Worm (Caenorhabditis elegans) whole organism, L3 larva: Measurements from ENCODE around the gene C06A12.3.

Experiments used
- ZK546.5 ChIP-seq: sonication (generic microtip); optimal IDR thresholded peaks from 2 replicates; lab custom pipeline; 2017; ENCODE audit warnings: missing biosample characterization, missing genetic modification characterization
- aly-2 ChIP-seq: fragments of 150-350 bp; optimal IDR thresholded peaks from 2 replicates; lab custom pipeline; 2014; ENCODE audit warnings: missing biosample characterization, missing genetic modification characterization
- ama-1 ChIP-seq: fragments of 150-350 bp; optimal IDR thresholded peaks from 2 replicates; lab custom pipeline; 2018
- ceh-16 ChIP-seq: sonication (generic microtip); optimal IDR thresholded peaks from 2 replicates; lab custom pipeline; 2017; ENCODE audit warnings: missing biosample characterization, missing genetic modification characterization
- ceh-28 ChIP-seq: fragments of 150-350 bp; optimal IDR thresholded peaks from 2 replicates; lab custom pipeline; 2014; ENCODE audit warnings: missing biosample characterization, missing genetic modification reagents, missing genetic modification characterization
- ceh-82 ChIP-seq: fragments of 150-350 bp; optimal IDR thresholded peaks from 2 replicates; lab custom pipeline; 2014; ENCODE audit warnings: missing biosample characterization, missing genetic modification characterization
- ceh-9 ChIP-seq: sonication (generic microtip); optimal IDR thresholded peaks from 2 replicates; lab custom pipeline; 2018; ENCODE audit warnings: missing biosample characterization, missing genetic modification characterization
- daf-12 ChIP-seq: fragments of 150-350 bp; optimal IDR thresholded peaks from 2 replicates; lab custom pipeline; 2014; ENCODE audit warnings: missing biosample characterization, missing genetic modification reagents, missing genetic modification characterization
- egl-27 ChIP-seq: sonication (generic microtip); optimal IDR thresholded peaks from 4 replicates; lab custom pipeline; 2017; ENCODE audit warnings: missing biosample characterization, missing genetic modification reagents, missing genetic modification characterization
- egl-5 ChIP-seq: fragments of 150-350 bp; optimal IDR thresholded peaks from 2 replicates; lab custom pipeline; 2017; ENCODE audit warnings: missing biosample characterization, missing genetic modification reagents, missing genetic modification characterization, inconsistent platforms
- elt-1 ChIP-seq: fragments of 150-350 bp; optimal IDR thresholded peaks from 2 replicates; lab custom pipeline; 2014; ENCODE audit warnings: missing biosample characterization, missing genetic modification characterization
- elt-2 ChIP-seq: sonication (generic microtip); optimal IDR thresholded peaks from 2 replicates; lab custom pipeline; 2016; ENCODE audit warnings: missing genetic modification reagents, mild to moderate bottlenecking, missing genetic modification characterization, missing compliant biosample characterization
- elt-3 ChIP-seq, 3 experiments: fragments of 150-350 bp in 1 of 3; sonication (generic microtip) in 2 of 3; optimal IDR thresholded peaks; 2 replicates in 2 of 3; 4 replicates in 1 of 3; lab custom pipeline; 2014 to 2017; ENCODE audit warnings: missing biosample characterization in 3 of 3, missing genetic modification characterization in 3 of 3
- fkh-10 ChIP-seq: sonication (generic microtip); optimal IDR thresholded peaks from 2 replicates; lab custom pipeline; 2017; ENCODE audit warnings: missing biosample characterization, missing genetic modification reagents, missing genetic modification characterization
- fkh-2 ChIP-seq: fragments of 150-350 bp; optimal IDR thresholded peaks from 2 replicates; lab custom pipeline; 2014; ENCODE audit warnings: missing biosample characterization, missing genetic modification reagents, missing genetic modification characterization
- fos-1 ChIP-seq: fragments of 150-350 bp; optimal IDR thresholded peaks from 2 replicates; lab custom pipeline; 2014; ENCODE audit warnings: missing biosample characterization, missing genetic modification characterization
- hmg-11 ChIP-seq: sonication (generic microtip); optimal IDR thresholded peaks from 2 replicates; lab custom pipeline; 2016; ENCODE audit warnings: missing genetic modification characterization, missing compliant biosample characterization
- lsy-12 ChIP-seq: sonication (generic microtip); optimal IDR thresholded peaks from 2 replicates; lab custom pipeline; 2016; ENCODE audit warnings: mild to moderate bottlenecking, missing genetic modification characterization, missing compliant biosample characterization
- mml-1 ChIP-seq: fragments of 150-350 bp; sonication (generic microtip); optimal IDR thresholded peaks from 3 replicates; lab custom pipeline; 2014; ENCODE audit warnings: missing biosample characterization, missing genetic modification characterization
- nfya-1 ChIP-seq: sonication (generic microtip); optimal IDR thresholded peaks from 2 replicates; lab custom pipeline; 2017; ENCODE audit warnings: missing genetic modification characterization, mild to moderate bottlenecking, missing compliant biosample characterization, antibody characterized with exemption, moderate library complexity; ENCODE audit not compliant: insufficient read depth
- nhr-23 ChIP-seq: fragments of 150-350 bp; optimal IDR thresholded peaks from 2 replicates; lab custom pipeline; 2014; ENCODE audit warnings: missing biosample characterization, missing genetic modification reagents, missing genetic modification characterization
- nhr-237 ChIP-seq: fragments of 150-350 bp; optimal IDR thresholded peaks from 2 replicates; lab custom pipeline; 2014; ENCODE audit warnings: missing biosample characterization, missing genetic modification characterization
- nhr-25 ChIP-seq: sonication (generic microtip); optimal IDR thresholded peaks from 2 replicates; lab custom pipeline; 2017; ENCODE audit warnings: missing biosample characterization, missing genetic modification characterization
- nhr-28 ChIP-seq: fragments of 150-350 bp; optimal IDR thresholded peaks from 2 replicates; lab custom pipeline; 2014; ENCODE audit warnings: missing biosample characterization, missing genetic modification characterization
- nhr-43 ChIP-seq: sonication (generic microtip); optimal IDR thresholded peaks from 2 replicates; lab custom pipeline; 2016; ENCODE audit warnings: mild to moderate bottlenecking, missing genetic modification characterization, missing compliant biosample characterization; ENCODE audit not compliant: poor library complexity, severe bottlenecking
- nhr-67 ChIP-seq: fragments of 150-350 bp; optimal IDR thresholded peaks from 2 replicates; lab custom pipeline; 2014; ENCODE audit warnings: missing biosample characterization, missing genetic modification characterization
- nhr-76 ChIP-seq: fragments of 150-350 bp; sonication (generic microtip); optimal IDR thresholded peaks from 5 replicates; lab custom pipeline; 2014; ENCODE audit warnings: missing biosample characterization, missing genetic modification characterization
- pha-4 ChIP-seq: fragments of 150-350 bp; optimal IDR thresholded peaks from 2 replicates; lab custom pipeline; 2014; ENCODE audit warnings: missing biosample characterization, missing genetic modification reagents, missing genetic modification characterization
- pqm-1 ChIP-seq: fragments of 150-350 bp; optimal IDR thresholded peaks from 2 replicates; lab custom pipeline; 2017; ENCODE audit warnings: missing biosample characterization, missing genetic modification characterization, inconsistent platforms
- sea-2 ChIP-seq: fragments of 150-350 bp; sonication (generic microtip); optimal IDR thresholded peaks from 4 replicates; lab custom pipeline; 2014; ENCODE audit warnings: missing biosample characterization, missing genetic modification reagents, missing genetic modification characterization
- skn-1 ChIP-seq: fragments of 150-350 bp; optimal IDR thresholded peaks from 2 replicates; lab custom pipeline; 2014; ENCODE audit warnings: missing biosample characterization, missing genetic modification characterization
- snpc-4 ChIP-seq: fragments of 150-350 bp; optimal IDR thresholded peaks from 2 replicates; lab custom pipeline; 2014; ENCODE audit warnings: missing biosample characterization, missing genetic modification characterization
- unc-39 ChIP-seq: sonication (generic microtip); optimal IDR thresholded peaks from 4 replicates; lab custom pipeline; 2017; ENCODE audit warnings: missing biosample characterization, missing genetic modification characterization
- unc-62 ChIP-seq: fragments of 150-350 bp; sonication (generic microtip); optimal IDR thresholded peaks from 4 replicates; lab custom pipeline; 2014; ENCODE audit warnings: missing biosample characterization, missing genetic modification reagents, missing genetic modification characterization
- ztf-4 ChIP-seq: fragments of 150-350 bp; optimal IDR thresholded peaks from 2 replicates; lab custom pipeline; 2014; ENCODE audit warnings: missing biosample characterization, missing genetic modification characterization

The C06A12.3 gene

ce11 chrIV:17465886-17466285, 38.4 kb downstream of the C06A12.3 start, which contains the start of gene F11E6.6:
F11E6.6 (minus strand) TSS chrIV:17465986.
- TF ChIP-seq elt-3 (tag; optimal IDR thresholded peaks at IDR 0.05; lab: Kevin White, UChicago) (no peak), nhr-43 (tag; lab: Kevin White, UChicago) (no peak), fkh-2 (tag; lab: Kevin White, UChicago) (no peak), pha-4 (tag; lab: Kevin White, UChicago) (peak; percentile 27), skn-1 (tag; lab: Kevin White, UChicago) (no peak), daf-12 (tag; lab: Kevin White, UChicago) (no peak), ztf-4 (tag; lab: Kevin White, UChicago) (no peak), ceh-82 (no peak), lsy-12 (tag; lab: Kevin White, UChicago) (no peak), nfya-1 (tag; lab: Kevin White, UChicago) (no peak), nhr-23 (no peak), pqm-1 (tag; lab: Kevin White, UChicago) (peak; percentile 21), mml-1 (tag; lab: Kevin White, UChicago) (no peak), elt-2 (peak; percentile 38)

- TF ChIP-seq elt-2, result peak; percentile 95
- no peak for TF ChIP-seq pha-4 (tag; lab: Kevin White, UChicago)
- no peak for TF ChIP-seq fos-1 (tag; lab: Kevin White, UChicago)
- peak; percentile 95 for TF ChIP-seq pqm-1 (tag; lab: Kevin White, UChicago)
- TF ChIP-seq ZK546.5 (tag; lab: Kevin White, UChicago), result no peak
- TF ChIP-seq, all 47 proteins: peak for 2
Observed at ce11 chrIV:17467325-17467724, 39.8 kb downstream of the C06A12.3 start, which contains the start of gene elo-2. elo-2 (minus strand) TSS chrIV:17467408.

ce11 chrIV:17467825-17468224, 40.3 kb downstream of the C06A12.3 start:
- TF ChIP-seq fkh-2 (tag; lab: Kevin White, UChicago) (no peak), ceh-9 (tag; lab: Kevin White, UChicago) (no peak), pha-4 (tag; lab: Kevin White, UChicago) (peak; percentile 51), nhr-67 (tag; lab: Kevin White, UChicago) (no peak), snpc-4 (tag; lab: Kevin White, UChicago) (peak; percentile 8), nhr-25 (tag; lab: Kevin White, UChicago) (no peak), elt-2 (no peak)
- TF ChIP-seq, all 47 proteins: peak for 2

DNA sequence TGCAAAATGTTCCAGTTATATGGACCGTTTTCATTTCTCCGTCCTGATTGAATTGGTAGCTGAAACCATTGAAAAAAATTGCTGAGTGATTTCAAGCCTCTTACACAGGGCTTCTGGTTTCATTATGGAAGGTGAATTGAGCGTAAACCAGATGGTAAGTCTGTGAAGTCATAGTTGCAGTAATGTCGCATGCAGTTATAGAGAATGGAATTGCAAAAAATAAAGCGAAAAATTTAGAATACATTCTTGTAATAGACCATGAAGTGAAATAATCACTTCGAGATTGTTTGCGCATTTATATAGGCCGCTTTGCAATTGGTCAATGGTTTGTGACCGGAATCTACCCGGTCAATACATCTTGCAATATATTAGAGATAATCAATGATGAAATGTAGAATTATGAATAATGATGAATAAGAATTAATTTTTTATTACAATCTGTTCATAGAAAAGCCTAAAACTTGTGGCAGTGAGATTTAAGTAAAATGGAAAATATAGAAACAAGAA, 42.6 kb downstream of the C06A12.3 start, which contains the start of gene F11E6.4:
F11E6.4 (minus strand) TSS at position 259 of the 507 bp plus-strand sequence.
- TF ChIP-seq skn-1 (tag; lab: Kevin White, UChicago) (no peak), nhr-25 (tag; lab: Kevin White, UChicago) (peak; percentile 63), ceh-28 (tag; lab: Kevin White, UChicago) (peak; percentile 36), egl-5 (tag; lab: Kevin White, UChicago) (no peak), pha-4 (tag; lab: Kevin White, UChicago) (no peak), elt-1 (tag; lab: Kevin White, UChicago) (no peak), fkh-10 (GFP tag; lab: Kevin White, UChicago) (no peak), ama-1 (lab: Kevin White, UChicago) (peak; percentile 62), elt-2 (no peak), unc-39 (tag; lab: Kevin White, UChicago) (no peak), unc-62 (no peak), nhr-43 (tag; lab: Kevin White, UChicago) (no peak), nhr-76 (tag; lab: Kevin White, UChicago) (peak; percentile 2)

DNA sequence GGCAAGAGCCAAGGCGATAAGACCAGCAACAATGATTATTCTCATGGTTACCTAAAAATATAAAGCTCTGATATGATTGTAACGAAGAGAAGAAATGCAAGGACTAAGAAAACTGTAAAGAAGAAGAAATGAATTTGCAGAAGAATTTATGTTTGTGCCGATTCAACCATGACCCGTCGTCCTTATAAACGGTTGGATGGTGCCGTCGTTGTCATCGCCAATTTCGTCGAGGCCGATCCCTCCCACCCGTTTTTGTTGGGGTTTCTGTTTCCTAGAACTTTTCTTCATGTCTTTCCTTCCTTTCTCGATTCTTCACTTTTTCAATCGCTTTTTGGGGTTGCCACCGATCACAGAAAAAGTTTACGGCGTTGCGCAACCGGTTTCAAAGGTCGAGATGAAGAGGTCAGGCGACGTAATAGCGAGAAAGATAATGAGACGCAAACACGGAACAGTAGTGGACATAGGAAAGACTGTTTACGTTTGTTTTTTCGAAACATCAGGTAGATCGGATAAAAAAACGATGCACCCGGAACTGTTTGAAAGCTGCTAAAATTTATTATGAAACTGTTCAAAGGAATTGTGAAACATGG, 44.4 kb downstream of the C06A12.3 start, which contains the start of gene epic-1:
epic-1 (minus strand) TSS at position 51 of the 590 bp plus-strand sequence.
- TF ChIP-seq nhr-237 (tag; lab: Kevin White, UChicago) (no peak), hmg-11 (tag; lab: Kevin White, UChicago) (no peak), nfya-1 (tag; lab: Kevin White, UChicago) (no peak), sea-2 (GFP tag; lab: Kevin White, UChicago) (no peak), nhr-28 (tag; lab: Kevin White, UChicago) (no peak), unc-62 (no peak), mml-1 (tag; lab: Kevin White, UChicago) (no peak), nhr-25 (tag; lab: Kevin White, UChicago) (peak; percentile 81), pqm-1 (tag; lab: Kevin White, UChicago) (no peak), nhr-67 (tag; lab: Kevin White, UChicago) (no peak), aly-2 (tag; lab: Kevin White, UChicago) (no peak), egl-27 (tag; lab: Kevin White, UChicago) (peak; percentile 4), ceh-9 (tag; lab: Kevin White, UChicago) (no peak), ceh-16 (tag; lab: Kevin White, UChicago) (no peak), ceh-82 (no peak), nhr-23 (peak; percentile 87)
- TF ChIP-seq, all 47 proteins: peak for 3
